Fruit fly (Drosophila melanogaster): ENCODE data around the gene mRpL21.

mRpL21 gene

dm6 chr3L:19230801-19231547, 23.9 kb downstream of the mRpL21 start (continued):
- TF ChIP-seq CG17359 (tag; optimal IDR thresholded peaks at IDR 0.05) (no peak), ab (GFP tag; optimal IDR thresholded peaks at IDR 0.05) (no peak), CG3407 (GFP tag; optimal IDR thresholded peaks at IDR 0.05) (no peak), Drgx (GFP tag; IDR thresholded peaks at IDR 0.05) (no peak), CG11723 (GFP tag; optimal IDR thresholded peaks at IDR 0.05) (no peak), bcd (GFP tag; optimal IDR thresholded peaks at IDR 0.05) (peak; percentile 23), hbn (GFP tag; IDR thresholded peaks at IDR 0.05; ENCODE audit: partially characterized antibody) (no peak), HLH4C (GFP tag; IDR thresholded peaks at IDR 0.05; ENCODE audit: partially characterized antibody) (0 out of 3 replicates have a peak, but pooled peaks have one; percentile 19), Lhr (GFP tag; optimal IDR thresholded peaks at IDR 0.05) (no peak), Opbp (GFP tag; IDR thresholded peaks at IDR 0.05; ENCODE audit: partially characterized antibody) (no peak), Dll (GFP tag; IDR thresholded peaks at IDR 0.05; ENCODE audit: partially characterized antibody) (no peak), CG6654 (GFP tag; optimal IDR thresholded peaks at IDR 0.05) (no peak), lilli (GFP tag; optimal IDR thresholded peaks at IDR 0.05) (no peak), abd-A (tag; optimal IDR thresholded peaks at IDR 0.05) (peak; percentile 89), Usf (GFP tag; optimal IDR thresholded peaks at IDR 0.05) (no peak), CG12942 (GFP tag; optimal IDR thresholded peaks at IDR 0.05) (no peak), fru (optimal IDR thresholded peaks at IDR 0.05) (no peak), kni (GFP tag; optimal IDR thresholded peaks at IDR 0.05) (no peak), hb (GFP tag; IDR thresholded peaks at IDR 0.05; ENCODE audit: partially characterized antibody) (no peak), CG10267 (tag; optimal IDR thresholded peaks at IDR 0.05) (peak; percentile 6), dimm (GFP tag; IDR thresholded peaks at IDR 0.05) (no peak), zfh1 (GFP tag; IDR thresholded peaks at IDR 0.05) (no peak), disco-r (GFP tag; optimal IDR thresholded peaks at IDR 0.05) (no peak), CG1832 (GFP tag; optimal IDR thresholded peaks at IDR 0.05) (no peak), Vsx1 (GFP tag; optimal IDR thresholded peaks at IDR 0.05) (no peak), slou (GFP tag; optimal IDR thresholded peaks at IDR 0.05) (no peak), CG8388 (GFP tag; optimal IDR thresholded peaks at IDR 0.05) (peak; percentile 14), CG2199 (GFP tag; IDR thresholded peaks at IDR 0.05) (no peak), ATbp (GFP tag; optimal IDR thresholded peaks at IDR 0.05) (peak; percentile 28), CG5245 (GFP tag; optimal IDR thresholded peaks at IDR 0.05) (no peak), Ptx1 (GFP tag; IDR thresholded peaks at IDR 0.05) (peak; percentile 23; the same call in 1 of the 2 replicates), vvl (GFP tag; IDR thresholded peaks at IDR 0.05) (peak; percentile 47; the same call in 1 of the 2 replicates), Myb (GFP tag; optimal IDR thresholded peaks at IDR 0.05) (no peak), Hsf (GFP tag; optimal IDR thresholded peaks at IDR 0.05) (no peak), CG1792 (GFP tag; optimal IDR thresholded peaks at IDR 0.05) (no peak), Hmx (GFP tag; optimal IDR thresholded peaks at IDR 0.05) (no peak), HLH3B (GFP tag; IDR thresholded peaks at IDR 0.05) (peak; percentile 16; the same call in 1 of the 2 replicates), CG17829 (tag; optimal IDR thresholded peaks at IDR 0.05) (peak; percentile 27), MBD-R2 (GFP tag; IDR thresholded peaks at IDR 0.05) (no peak), az2 (GFP tag; optimal IDR thresholded peaks at IDR 0.05) (peak; percentile 21), stwl (tag; optimal IDR thresholded peaks at IDR 0.05) (no peak), CG18476 (GFP tag; optimal IDR thresholded peaks at IDR 0.05) (no peak), CG1603 (tag; optimal IDR thresholded peaks at IDR 0.05) (peak; percentile 7), CG7372 (GFP tag; IDR thresholded peaks at IDR 0.05) (no peak), bbx (GFP tag; IDR thresholded peaks at IDR 0.05; ENCODE audit: partially characterized antibody) (peak; percentile 62), CG10147 (GFP tag; optimal IDR thresholded peaks at IDR 0.05) (no peak), Jarid2 (GFP tag; optimal IDR thresholded peaks at IDR 0.05) (peak; percentile 15), Eip74EF (GFP tag; optimal IDR thresholded peaks at IDR 0.05) (no peak), CG8765 (GFP tag; IDR thresholded peaks at IDR 0.05) (no peak)
